Worm (Caenorhabditis elegans): Measurements from ENCODE around the gene nduf-2.2.

Gene nduf-2.2

DNA sequence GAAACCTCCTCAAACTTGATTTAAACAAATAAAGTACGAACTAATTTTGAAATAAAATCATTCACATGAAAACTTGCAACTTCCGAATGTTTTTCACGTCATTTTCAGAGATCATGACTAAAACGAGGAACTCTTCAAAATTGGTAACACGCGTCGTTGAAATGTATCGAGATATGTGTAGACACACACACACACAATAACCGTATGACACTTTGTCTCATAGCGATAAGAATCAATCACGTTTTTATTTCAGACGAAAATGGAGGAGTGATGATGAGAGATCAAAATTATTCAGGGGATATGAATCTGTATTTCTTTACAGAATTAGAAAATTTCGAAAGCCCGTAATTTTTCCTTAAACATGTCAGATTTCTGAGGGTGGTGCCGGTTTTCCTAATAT lies 42.3 kb upstream of the nduf-2.2 start (continued):
- TF ChIP-seq mep-1 (tag; optimal IDR thresholded peaks at IDR 0.05) (peak; percentile 5), nhr-48 (tag; optimal IDR thresholded peaks at IDR 0.05) (no peak), unc-130 (GFP tag; optimal IDR thresholded peaks at IDR 0.05) (no peak), daf-12 (tag; optimal IDR thresholded peaks at IDR 0.05) (no peak), zfp-2 (tag; optimal IDR thresholded peaks at IDR 0.05) (no peak), D1046.2 (GFP tag; IDR thresholded peaks at IDR 0.05) (no peak), ceh-82 (tag; optimal IDR thresholded peaks at IDR 0.05) (no peak), ceh-32 (tag; optimal IDR thresholded peaks at IDR 0.05; ENCODE audit: poor library complexity) (no peak), Y105C5A.15 (GFP tag; IDR thresholded peaks at IDR 0.05) (no peak), lin-39 (tag; optimal IDR thresholded peaks at IDR 0.05) (no peak), tag-97 (GFP tag; IDR thresholded peaks at IDR 0.05) (no peak), dmd-9 (GFP tag; IDR thresholded peaks at IDR 0.05) (no peak), ZK546.5 (tag; optimal IDR thresholded peaks at IDR 0.05) (no peak), set-16 (GFP tag; IDR thresholded peaks at IDR 0.05) (no peak), Y5F2A.4 (GFP tag; optimal IDR thresholded peaks at IDR 0.05) (no peak), saeg-2 (GFP tag; IDR thresholded peaks at IDR 0.05) (no peak), mes-2 (tag; optimal IDR thresholded peaks at IDR 0.05; ENCODE audit: poor library complexity, severe bottlenecking) (no peak), pqm-1 (tag; optimal IDR thresholded peaks at IDR 0.05) (no peak), nhr-28 (tag; optimal IDR thresholded peaks at IDR 0.05) (peak; percentile 73), daf-8 (GFP tag; IDR thresholded peaks at IDR 0.05) (no peak), unc-39 (tag; optimal IDR thresholded peaks at IDR 0.05) (no peak), nhr-111 (GFP tag; optimal IDR thresholded peaks at IDR 0.05) (no peak), ceh-28 (tag; optimal IDR thresholded peaks at IDR 0.05) (no peak), nhr-25 (tag; optimal IDR thresholded peaks at IDR 0.05; ENCODE audit: borderline replicate concordance, insufficient read depth) (no peak)

DNA sequence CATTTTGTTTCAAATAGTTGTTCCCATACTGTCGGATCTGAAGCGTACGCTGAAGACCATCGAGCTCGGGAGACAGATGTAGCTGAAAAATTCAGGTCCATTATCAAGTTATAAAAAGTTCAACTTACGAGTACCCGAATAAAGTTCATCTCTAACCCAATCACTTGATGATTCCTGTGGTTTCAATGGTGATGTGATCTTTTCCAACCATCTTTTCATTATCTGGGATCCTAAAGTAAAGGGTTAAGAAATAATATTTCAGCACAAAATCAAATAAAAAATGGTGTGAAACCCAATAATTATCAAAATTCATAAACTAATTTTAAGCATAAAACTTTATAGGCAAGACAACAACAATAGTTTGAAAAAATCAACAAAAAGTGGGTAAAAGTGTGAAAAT lies 37.8 kb upstream of the nduf-2.2 start, which contains the start of gene C05D11.8:
Gene C05D11.8 (minus strand): TSS at position 101 of the 400 bp plus-strand sequence.
- no peak for TF ChIP-seq daf-19 (GFP tag; conservative IDR thresholded peaks at IDR 0.05)
- TF ChIP-seq ceh-28 (tag; optimal IDR thresholded peaks at IDR 0.05) = no peak
- TF ChIP-seq daf-8 (GFP tag; IDR thresholded peaks at IDR 0.05) = no peak
- TF ChIP-seq tra-1 (GFP tag; IDR thresholded peaks at IDR 0.05) = no peak
- TF ChIP-seq mxl-3 (GFP tag; optimal IDR thresholded peaks at IDR 0.05) = no peak
- no peak for TF ChIP-seq fos-1 (tag; optimal IDR thresholded peaks at IDR 0.05)
- no peak for TF ChIP-seq lin-39 (tag; optimal IDR thresholded peaks at IDR 0.05)
- TF ChIP-seq nhr-11 (tag; optimal IDR thresholded peaks at IDR 0.05) = no peak
- TF ChIP-seq nhr-111 (GFP tag; optimal IDR thresholded peaks at IDR 0.05) = no peak
- no peak for TF ChIP-seq mdl-1 (tag; optimal IDR thresholded peaks at IDR 0.05)
- no peak for TF ChIP-seq vab-7 (GFP tag; IDR thresholded peaks at IDR 0.05)
- no peak for TF ChIP-seq T26A8.4 (GFP tag; IDR thresholded peaks at IDR 0.05)
- TF ChIP-seq D1046.2 (GFP tag; IDR thresholded peaks at IDR 0.05) = no peak
- TF ChIP-seq zfp-2 (tag; optimal IDR thresholded peaks at IDR 0.05) = no peak
- TF ChIP-seq Y75B8A.6 (GFP tag; IDR thresholded peaks at IDR 0.05) = no peak
- no peak for TF ChIP-seq unc-39 (tag; optimal IDR thresholded peaks at IDR 0.05)

DNA sequence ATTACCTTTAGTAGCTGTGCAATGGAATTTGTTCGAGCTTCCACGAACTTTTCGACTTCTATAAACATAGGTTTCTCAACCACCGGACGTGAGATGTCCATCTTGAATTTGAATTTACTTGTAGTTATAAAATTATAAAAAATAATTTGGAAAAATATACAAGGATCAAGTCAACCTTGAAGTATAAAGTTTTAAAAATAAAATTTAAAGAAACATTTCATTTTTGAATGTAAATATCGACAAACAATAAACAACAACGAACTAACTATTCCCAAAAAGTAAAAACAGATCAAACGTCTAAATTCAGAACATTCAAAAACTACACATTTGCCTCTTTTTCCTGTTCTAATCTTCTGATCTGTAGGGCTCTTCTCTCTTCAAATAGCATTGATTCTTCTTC lies 34.2 kb upstream of the nduf-2.2 start, which contains the start of gene popl-1:
Gene popl-1 (minus strand): TSS at position 101 of the 400 bp plus-strand sequence.
- no peak for TF ChIP-seq Y5F2A.4 (GFP tag; optimal IDR thresholded peaks at IDR 0.05)
- no peak for TF ChIP-seq nhr-237 (tag; optimal IDR thresholded peaks at IDR 0.05)
- no peak for TF ChIP-seq lir-3 (tag; optimal IDR thresholded peaks at IDR 0.05)
- no peak for TF ChIP-seq unc-62 (GFP tag; optimal IDR thresholded peaks at IDR 0.05 in 1 of 2)
- no peak for TF ChIP-seq unc-62 (tag; optimal IDR thresholded peaks at IDR 0.05)
- no peak for TF ChIP-seq nhr-25 (tag; optimal IDR thresholded peaks at IDR 0.05; ENCODE audit: borderline replicate concordance, insufficient read depth)
- TF ChIP-seq saeg-2 (GFP tag; IDR thresholded peaks at IDR 0.05) = no peak
- no peak for TF ChIP-seq tag-97 (GFP tag; IDR thresholded peaks at IDR 0.05)
- no peak for TF ChIP-seq dmd-8 (GFP tag; IDR thresholded peaks at IDR 0.05)
- no peak for TF ChIP-seq ceh-44 (GFP tag; IDR thresholded peaks at IDR 0.05)

Measured in whole organism, L4 larva.